Fruit fly (Drosophila melanogaster): ENCODE measurements around the gene Eig71Ef.

DNA sequence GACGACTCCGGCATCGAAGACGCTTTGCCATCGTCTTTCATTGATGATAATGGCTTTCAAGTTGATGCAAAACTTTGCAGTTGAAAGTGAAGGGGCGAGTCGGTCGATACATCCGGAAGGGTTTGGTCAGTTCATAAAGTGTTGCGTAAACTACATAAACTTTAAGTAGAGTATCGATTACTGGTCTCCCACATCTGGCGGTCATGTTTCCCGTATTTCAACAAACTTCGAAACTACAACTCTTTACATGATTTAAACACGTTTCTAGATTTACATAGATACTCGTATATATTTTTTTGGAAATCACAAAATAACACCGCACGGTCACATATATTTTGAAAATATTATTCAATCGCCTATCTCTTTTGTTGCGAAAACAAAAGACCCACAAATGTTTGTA is 30.6 kb upstream of the Eig71Ef start, which contains the start of gene CG34452:
- TF ChIP-seq Pif1A (GFP tag; optimal IDR thresholded peaks at IDR 0.05): no peak
- no peak for TF ChIP-seq Pif1B (GFP tag; optimal IDR thresholded peaks at IDR 0.05)
- no peak for TF ChIP-seq Ets98B (GFP tag; IDR thresholded peaks at IDR 0.05)
- no peak for TF ChIP-seq CG8301 (tag; optimal IDR thresholded peaks at IDR 0.05)
- TF ChIP-seq CG8159 (tag; optimal IDR thresholded peaks at IDR 0.05): no peak
- TF ChIP-seq CG9948 (tag; optimal IDR thresholded peaks at IDR 0.05): no peak
- TF ChIP-seq rn (GFP tag; IDR thresholded peaks at IDR 0.05): no peak
- TF ChIP-seq Snoo (tag; optimal IDR thresholded peaks at IDR 0.05): no peak
- no peak for TF ChIP-seq EcR (GFP tag; optimal IDR thresholded peaks at IDR 0.05)
- TF ChIP-seq gl (tag; optimal IDR thresholded peaks at IDR 0.05): no peak
- TF ChIP-seq D1 (tag; optimal IDR thresholded peaks at IDR 0.05): no peak
